Worm (Caenorhabditis elegans) whole organism, L1 larva: ENCODE results near the gene sago-1.
A peak's percentile ranks its signal among the peaks of the same experiment; 100 is the strongest.

ENCODE experiments used
- C16A3.4 ChIP-seq: fragments of 150-350 bp; optimal IDR thresholded peaks from 2 replicates; lab custom pipeline; 2014; ENCODE audit warnings: missing biosample characterization, missing genetic modification characterization
- C34B4.2 ChIP-seq: sonication (generic microtip); optimal IDR thresholded peaks from 2 replicates; lab custom pipeline; 2017; ENCODE audit warnings: mild to moderate bottlenecking, missing genetic modification characterization, missing compliant biosample characterization
- aha-1 ChIP-seq: fragments of 150-350 bp; optimal IDR thresholded peaks from 2 replicates; lab custom pipeline; 2014; ENCODE audit warnings: missing biosample characterization, missing genetic modification characterization
- alr-1 ChIP-seq: fragments of 200-800 bp; sonication (Bioruptor generic); optimal IDR thresholded peaks from 2 replicates; lab custom pipeline; 2018; ENCODE audit warnings: borderline replicate concordance, mild to moderate bottlenecking, missing genetic modification characterization, missing compliant biosample characterization
- ama-1 ChIP-seq: fragments of 150-350 bp; optimal IDR thresholded peaks from 2 replicates; lab custom pipeline; 2014
- blmp-1 ChIP-seq: fragments of 150-350 bp; optimal IDR thresholded peaks from 2 replicates; lab custom pipeline; 2014; ENCODE audit warnings: missing biosample characterization, missing genetic modification characterization
- ceh-63 ChIP-seq: fragments of 200-800 bp; sonication (Bioruptor generic); optimal IDR thresholded peaks from 2 replicates; lab custom pipeline; 2018; ENCODE audit warnings: mild to moderate bottlenecking, missing genetic modification characterization, missing compliant biosample characterization
- ceh-88 ChIP-seq: fragments of 200-800 bp; sonication (Bioruptor generic); IDR thresholded peaks from 2 replicates; pipeline ENCODE4 v1.3.6; 2022; ENCODE audit warnings: missing genetic modification characterization, missing compliant biosample characterization
- ceh-90 ChIP-seq: sonication (generic microtip); optimal IDR thresholded peaks from 2 replicates; lab custom pipeline; 2016; ENCODE audit warnings: missing genetic modification characterization, missing compliant biosample characterization
- ces-1 ChIP-seq: fragments of 150-350 bp; optimal IDR thresholded peaks from 2 replicates; lab custom pipeline; 2014; ENCODE audit warnings: missing biosample characterization, missing genetic modification reagents, missing genetic modification characterization
- dpl-1 ChIP-seq, 3 experiments: fragments of 150-350 bp in 2 of 3; sonication (generic microtip) in 1 of 3; optimal IDR thresholded peaks; 2 replicates each; lab custom pipeline; 2014 to 2017; ENCODE audit warnings: missing biosample characterization in 3 of 3, missing genetic modification characterization in 3 of 3, missing genetic modification reagents in 3 of 3
- dsc-1 ChIP-seq: sonication (generic microtip); optimal IDR thresholded peaks from 2 replicates; lab custom pipeline; 2016; ENCODE audit warnings: mild to moderate bottlenecking, missing genetic modification characterization, missing compliant biosample characterization
- efl-1 ChIP-seq, 4 experiments: fragments of 150-350 bp; optimal IDR thresholded peaks in 3 of 4; peaks in 1 of 4; 1 replicate in 1 of 4; 2 replicates in 3 of 4; lab custom pipeline; 2014; ENCODE audit warnings: missing biosample characterization in 2 of 4, missing genetic modification characterization in 2 of 4, missing genetic modification reagents in 2 of 4
- efl-3 ChIP-seq: fragments of 200-800 bp; sonication (Bioruptor generic); optimal IDR thresholded peaks from 2 replicates; lab custom pipeline; 2018; ENCODE audit warnings: mild to moderate bottlenecking, missing genetic modification characterization, missing compliant biosample characterization
- egl-13 ChIP-seq: sonication (generic microtip); optimal IDR thresholded peaks from 2 replicates; lab custom pipeline; 2016; ENCODE audit warnings: missing genotype, missing genetic modification reagents, missing genetic modification characterization, missing compliant biosample characterization
- egl-27 ChIP-seq, 2 experiments: fragments of 150-350 bp in 1 of 2; sonication (generic microtip); optimal IDR thresholded peaks; 3 replicates each; lab custom pipeline; 2017 to 2018; ENCODE audit warnings: missing biosample characterization in 2 of 2, missing genetic modification characterization in 2 of 2, missing genetic modification reagents in 2 of 2
- elt-3 ChIP-seq, 6 experiments: fragments of 150-350 bp in 1 of 6; sonication (generic microtip); optimal IDR thresholded peaks; 2 replicates each; lab custom pipeline; 2017 to 2018; ENCODE audit warnings: missing biosample characterization in 6 of 6, missing genetic modification characterization in 6 of 6, inconsistent platforms in 1 of 6
- fkh-8 ChIP-seq: sonication (generic microtip); optimal IDR thresholded peaks from 2 replicates; lab custom pipeline; 2016; ENCODE audit warnings: mild to moderate bottlenecking, missing genetic modification characterization, missing compliant biosample characterization
- hlh-4 ChIP-seq: sonication (generic microtip); optimal IDR thresholded peaks from 2 replicates; lab custom pipeline; 2016; ENCODE audit warnings: mild to moderate bottlenecking, missing genetic modification characterization, missing compliant biosample characterization
- hpl-2 ChIP-seq: fragments of 150-350 bp; optimal IDR thresholded peaks from 2 replicates; lab custom pipeline; 2014; ENCODE audit warnings: missing biosample characterization, missing genetic modification reagents, missing genetic modification characterization
- irx-1 ChIP-seq: sonication (generic microtip); optimal IDR thresholded peaks from 2 replicates; lab custom pipeline; 2016; ENCODE audit warnings: missing genetic modification characterization, missing compliant biosample characterization
- lin-14 ChIP-seq: fragments of 200-800 bp; sonication (Bioruptor generic); optimal IDR thresholded peaks from 2 replicates; lab custom pipeline; 2018; ENCODE audit warnings: mild to moderate bottlenecking, missing genetic modification characterization, moderate library complexity, missing compliant biosample characterization
- lin-15B ChIP-seq: fragments of 150-350 bp; sonication (generic microtip); optimal IDR thresholded peaks from 3 replicates; lab custom pipeline; 2014; ENCODE audit warnings: missing biosample characterization, missing genetic modification characterization
- lsy-2 ChIP-seq, 2 experiments: fragments of 150-350 bp; optimal IDR thresholded peaks; 2 replicates each; lab custom pipeline; 2014; ENCODE audit warnings: missing biosample characterization in 2 of 2, missing genetic modification characterization in 2 of 2
- mdl-1 ChIP-seq, 2 experiments: fragments of 150-350 bp; optimal IDR thresholded peaks; 2 replicates each; lab custom pipeline; 2014 to 2017; ENCODE audit warnings: missing biosample characterization in 2 of 2, missing genetic modification characterization in 2 of 2, inconsistent platforms in 1 of 2
- mef-2 ChIP-seq: fragments of 150-350 bp; optimal IDR thresholded peaks from 2 replicates; lab custom pipeline; 2014; ENCODE audit warnings: missing biosample characterization, missing genetic modification characterization
- nhr-19 ChIP-seq: fragments of 200-800 bp; sonication (Bioruptor generic); conservative IDR thresholded peaks from 2 replicates; pipeline ENCODE4 v1.3.6; 2022; ENCODE audit warnings: missing genetic modification characterization, missing compliant biosample characterization
- nhr-237 ChIP-seq: fragments of 150-350 bp; optimal IDR thresholded peaks from 2 replicates; lab custom pipeline; 2014; ENCODE audit warnings: missing biosample characterization, missing genetic modification characterization
- nhr-47 ChIP-seq: sonication (generic microtip); optimal IDR thresholded peaks from 2 replicates; lab custom pipeline; 2016; ENCODE audit warnings: mild to moderate bottlenecking, missing genetic modification characterization, moderate library complexity, missing compliant biosample characterization
- nhr-76 ChIP-seq: sonication (generic microtip); optimal IDR thresholded peaks from 2 replicates; lab custom pipeline; 2017; ENCODE audit warnings: missing biosample characterization, missing genetic modification characterization
- nhr-84 ChIP-seq: sonication (generic microtip); optimal IDR thresholded peaks from 2 replicates; lab custom pipeline; 2017; ENCODE audit warnings: missing biosample characterization, missing genetic modification characterization
- nhr-85 ChIP-seq: sonication (generic microtip); peaks from one replicate; lab custom pipeline; 2016; ENCODE audit warnings: missing genetic modification characterization, inconsistent platforms, missing compliant biosample characterization
- nhr-90 ChIP-seq: sonication (generic microtip); optimal IDR thresholded peaks from 2 replicates; lab custom pipeline; 2016; ENCODE audit warnings: mild to moderate bottlenecking, missing genetic modification characterization, missing compliant biosample characterization; ENCODE audit not compliant: poor library complexity
- pax-3 ChIP-seq: fragments of 200-800 bp; sonication (Bioruptor generic); optimal IDR thresholded peaks from 2 replicates; lab custom pipeline; 2018; ENCODE audit warnings: mild to moderate bottlenecking, missing genetic modification characterization, moderate library complexity, missing compliant biosample characterization
- pqm-1 ChIP-seq: sonication (generic microtip); optimal IDR thresholded peaks from 3 replicates; lab custom pipeline; 2017; ENCODE audit warnings: missing biosample characterization, missing genetic modification characterization
- rnt-1 ChIP-seq: sonication (generic microtip); optimal IDR thresholded peaks from 2 replicates; lab custom pipeline; 2016; ENCODE audit warnings: mild to moderate bottlenecking, missing genetic modification characterization, moderate library complexity, missing compliant biosample characterization
- skn-1 ChIP-seq: fragments of 150-350 bp; optimal IDR thresholded peaks from 2 replicates; lab custom pipeline; 2014; ENCODE audit warnings: missing biosample characterization, missing genetic modification characterization
- snpc-4 ChIP-seq: fragments of 150-350 bp; optimal IDR thresholded peaks from 2 replicates; lab custom pipeline; 2014; ENCODE audit warnings: missing biosample characterization, missing genetic modification characterization
- snu-23 ChIP-seq: sonication (generic microtip); optimal IDR thresholded peaks from 2 replicates; lab custom pipeline; 2016; ENCODE audit warnings: missing genetic modification characterization, missing compliant biosample characterization
- sox-4 ChIP-seq: sonication (generic microtip); optimal IDR thresholded peaks from 2 replicates; lab custom pipeline; 2016; ENCODE audit warnings: missing genetic modification characterization, missing compliant biosample characterization
- sptf-1 ChIP-seq: fragments of 150-350 bp; optimal IDR thresholded peaks from 2 replicates; lab custom pipeline; 2014; ENCODE audit warnings: missing biosample characterization, missing genetic modification characterization
- unc-130 ChIP-seq: fragments of 150-350 bp; optimal IDR thresholded peaks from 2 replicates; lab custom pipeline; 2017; ENCODE audit warnings: missing biosample characterization, missing genetic modification characterization, inconsistent platforms
- unc-62 ChIP-seq: fragments of 150-350 bp; optimal IDR thresholded peaks from 2 replicates; lab custom pipeline; 2014; ENCODE audit warnings: missing biosample characterization, missing genetic modification reagents, missing genetic modification characterization
- unc-86 ChIP-seq: sonication (generic microtip); optimal IDR thresholded peaks from 2 replicates; lab custom pipeline; 2016; ENCODE audit warnings: missing genetic modification characterization, missing compliant biosample characterization
- unc-98 ChIP-seq: fragments of 200-800 bp; sonication (Bioruptor generic); IDR thresholded peaks from 2 replicates; pipeline ENCODE4 v1.3.6; 2022; ENCODE audit warnings: missing genetic modification characterization, missing compliant biosample characterization
- vab-15 ChIP-seq: sonication (generic microtip); optimal IDR thresholded peaks from 2 replicates; lab custom pipeline; 2017; ENCODE audit warnings: missing genotype, mild to moderate bottlenecking, missing genetic modification characterization, missing compliant biosample characterization
- zag-1 ChIP-seq: fragments of 150-350 bp; optimal IDR thresholded peaks from 2 replicates; lab custom pipeline; 2014; ENCODE audit warnings: missing biosample characterization, missing genetic modification characterization
- zip-4 ChIP-seq: fragments of 200-800 bp; sonication (Bioruptor generic); optimal IDR thresholded peaks from 2 replicates; lab custom pipeline; 2018; ENCODE audit warnings: mild to moderate bottlenecking, missing genetic modification characterization, moderate library complexity, missing compliant biosample characterization
- ztf-4 ChIP-seq: fragments of 150-350 bp; optimal IDR thresholded peaks from 2 replicates; lab custom pipeline; 2014; ENCODE audit warnings: missing biosample characterization, missing genetic modification characterization

The sago-1 gene

DNA sequence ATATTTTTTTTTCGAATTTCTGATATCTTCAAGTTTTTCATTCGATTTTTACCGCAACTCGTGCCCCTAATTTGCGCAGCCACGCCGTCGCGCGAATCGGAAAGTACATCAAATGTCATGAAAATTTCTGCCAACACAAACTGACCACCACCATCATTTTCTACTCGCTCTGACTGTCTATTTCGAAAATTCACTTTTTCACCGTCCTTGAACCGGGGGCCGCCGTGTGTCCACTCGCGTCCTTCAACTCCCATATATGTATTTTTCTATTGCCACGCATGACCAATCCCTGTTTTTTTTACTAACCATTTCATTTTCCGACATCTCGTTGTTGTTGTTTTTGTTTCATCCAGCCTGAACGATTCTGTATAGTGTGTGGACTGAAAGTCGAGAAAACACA lies 46.0 kb downstream of the sago-1 start (continued):
- no peak for TF ChIP-seq nhr-84
- TF ChIP-seq sptf-1, result no peak
- TF ChIP-seq ceh-63 (GFP tag; lab: Kevin White, UChicago), result no peak
- TF ChIP-seq nhr-90, result peak; percentile 1
- no peak for TF ChIP-seq egl-13 (tag; lab: Kevin White, UChicago)
- no peak for TF ChIP-seq egl-27 (tag; optimal IDR thresholded peaks at IDR 0.05; lab: Kevin White, UChicago)
- no peak for TF ChIP-seq skn-1
- no peak for TF ChIP-seq aha-1 (tag; lab: Kevin White, UChicago)
- TF ChIP-seq rnt-1 (tag; lab: Kevin White, UChicago), result no peak
- no peak for TF ChIP-seq pax-3 (tag; lab: Kevin White, UChicago)
- no peak for TF ChIP-seq irx-1 (tag; lab: Kevin White, UChicago)
- no peak for TF ChIP-seq ceh-88 (GFP tag; lab: Robert Waterston, UW)
- no peak for TF ChIP-seq mdl-1 (tag; optimal IDR thresholded peaks at IDR 0.05; lab: Kevin White, UChicago)
- no peak for TF ChIP-seq pqm-1 (tag; lab: Kevin White, UChicago)
- TF ChIP-seq efl-3 (GFP tag; lab: Kevin White, UChicago), result no peak
- TF ChIP-seq lin-14 (GFP tag; lab: Kevin White, UChicago), result peak; percentile 78
- TF ChIP-seq unc-86 (tag; lab: Kevin White, UChicago), result no peak
- no peak for TF ChIP-seq elt-3 (tag; optimal IDR thresholded peaks at IDR 0.05; lab: Kevin White, UChicago)
- no peak for TF ChIP-seq C16A3.4 (tag; lab: Kevin White, UChicago)
- TF ChIP-seq ama-1 (lab: Kevin White, UChicago), result no peak
- TF ChIP-seq nhr-237 (tag; lab: Kevin White, UChicago), result no peak
- peak; percentile 41 for TF ChIP-seq snu-23 (GFP tag; lab: Kevin White, UChicago)
- TF ChIP-seq lsy-2 (tag; optimal IDR thresholded peaks at IDR 0.05; lab: Kevin White, UChicago), result no peak
- no peak for TF ChIP-seq dsc-1 (tag; lab: Kevin White, UChicago)
- TF ChIP-seq fkh-8, result no peak
- TF ChIP-seq nhr-85, result peak; percentile 30
- peak; percentile 13 for TF ChIP-seq nhr-19 (GFP tag; lab: Robert Waterston, UW)
- TF ChIP-seq nhr-47 (tag; lab: Kevin White, UChicago), result no peak
- no peak for TF ChIP-seq nhr-76 (tag; lab: Kevin White, UChicago)
- no peak for TF ChIP-seq hpl-2 (GFP tag; lab: Kevin White, UChicago)
- TF ChIP-seq hlh-4 (tag; lab: Kevin White, UChicago), result no peak
- TF ChIP-seq ceh-90 (tag; lab: Kevin White, UChicago), result no peak
- TF ChIP-seq vab-15, result no peak
- TF ChIP-seq snpc-4 (tag; lab: Kevin White, UChicago), result no peak
- no peak for TF ChIP-seq sox-4 (tag; lab: Kevin White, UChicago)
- TF ChIP-seq lin-15B (tag; lab: Kevin White, UChicago), result no peak
- no peak for TF ChIP-seq zip-4 (GFP tag; lab: Kevin White, UChicago)
- no peak for TF ChIP-seq mef-2 (tag; lab: Kevin White, UChicago)
- no peak for TF ChIP-seq unc-98 (GFP tag; lab: Robert Waterston, UW)

DNA sequence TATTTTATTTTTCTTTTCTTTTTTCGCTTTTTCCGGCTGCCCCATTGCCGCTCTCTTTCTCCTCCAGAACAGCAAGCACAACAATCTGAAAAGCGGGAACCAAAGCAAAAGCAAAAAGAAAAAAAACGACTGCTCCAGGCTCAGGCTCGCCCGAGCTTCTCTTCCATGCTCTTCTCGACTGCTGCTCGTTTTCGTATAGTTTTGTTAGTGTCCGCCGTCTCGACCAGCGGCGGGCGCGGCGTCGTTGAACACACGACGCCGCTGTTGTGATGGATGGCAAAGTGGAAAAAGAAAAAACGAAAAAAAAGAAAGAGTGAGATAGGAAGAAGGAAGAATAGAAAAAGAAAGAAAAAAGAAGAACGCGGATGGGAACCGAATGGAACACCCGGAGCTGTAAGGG lies 46.5 kb downstream of the sago-1 start:
- TF ChIP-seq zag-1 (tag; lab: Kevin White, UChicago), result no peak
- TF ChIP-seq unc-62, result no peak
- no peak for TF ChIP-seq unc-130 (tag; lab: Kevin White, UChicago)
- TF ChIP-seq dpl-1 (GFP tag; optimal IDR thresholded peaks at IDR 0.05; lab: Kevin White, UChicago), result no peak
- no peak for TF ChIP-seq efl-1 (optimal IDR thresholded peaks at IDR 0.05; lab: Kevin White, UChicago)
- no peak for TF ChIP-seq efl-1 (GFP tag; optimal IDR thresholded peaks at IDR 0.05 in 1 of 2; lab: Kevin White, UChicago)
- no peak for TF ChIP-seq sptf-1
- TF ChIP-seq egl-27 (tag; optimal IDR thresholded peaks at IDR 0.05; lab: Kevin White, UChicago), result no peak
- no peak for TF ChIP-seq fkh-8
- no peak for TF ChIP-seq C34B4.2
- peak; percentile 47 for TF ChIP-seq lin-14 (GFP tag; lab: Kevin White, UChicago)
- TF ChIP-seq blmp-1 (tag; lab: Kevin White, UChicago), result peak; percentile 65
- TF ChIP-seq snpc-4 (tag; lab: Kevin White, UChicago), result no peak
- TF ChIP-seq zip-4 (GFP tag; lab: Kevin White, UChicago), result no peak
- no peak for TF ChIP-seq ztf-4 (tag; lab: Kevin White, UChicago)
- TF ChIP-seq alr-1 (tag; lab: Kevin White, UChicago), result no peak
- TF ChIP-seq ces-1 (GFP tag; lab: Kevin White, UChicago), result no peak
